Worm (Caenorhabditis elegans) whole organism, early embryonic: ENCODE results near the gene srj-32.
"Not testable (repeated sequence)": the region's sequence is repeated elsewhere in the genome, so short reads cannot be mapped to it uniquely, and the experiment has no call there.

Source experiments
- ama-1 ChIP-seq: fragments of 150-350 bp; optimal IDR thresholded peaks from 2 replicates; lab custom pipeline; 2014
- ceh-13 ChIP-seq: fragments of 200-800 bp; sonication (Bioruptor generic); optimal IDR thresholded peaks from 2 replicates; lab custom pipeline; 2018; ENCODE audit warnings: mild to moderate bottlenecking, missing genetic modification characterization, missing compliant biosample characterization
- ceh-36 ChIP-seq: sonication (generic microtip); optimal IDR thresholded peaks from 2 replicates; lab custom pipeline; 2016; ENCODE audit warnings: missing genetic modification characterization, inconsistent platforms, missing compliant biosample characterization
- ets-7 ChIP-seq: sonication (generic microtip); optimal IDR thresholded peaks from 2 replicates; lab custom pipeline; 2016; ENCODE audit warnings: missing genotype, missing genetic modification characterization, missing compliant biosample characterization
- flt-1 ChIP-seq: fragments of 200-800 bp; sonication (Bioruptor generic); IDR thresholded peaks from 2 replicates; pipeline ENCODE4 v1.3.6; 2022; ENCODE audit warnings: missing genetic modification characterization, missing compliant biosample characterization
- pes-1 ChIP-seq: fragments of 200-800 bp; sonication (Bioruptor generic); IDR thresholded peaks from 2 replicates; pipeline ENCODE4 v1.3.6; 2022; ENCODE audit warnings: missing genetic modification reagents, missing genetic modification characterization, missing compliant biosample characterization
- scrt-1 ChIP-seq: fragments of 200-800 bp; sonication (Bioruptor generic); IDR thresholded peaks from 2 replicates; pipeline ENCODE4 v1.3.6; 2022; ENCODE audit warnings: missing genetic modification characterization, missing compliant biosample characterization
- tbx-11 ChIP-seq: fragments of 200-800 bp; sonication (Bioruptor generic); IDR thresholded peaks from 2 replicates; pipeline ENCODE4 v1.3.6; 2022; ENCODE audit warnings: missing genetic modification characterization, missing compliant biosample characterization
- tbx-37 ChIP-seq: fragments of 200-800 bp; sonication (Bioruptor generic); conservative IDR thresholded peaks from 2 replicates; pipeline ENCODE4 v1.3.6; 2022; ENCODE audit warnings: missing genetic modification reagents, missing genetic modification characterization, missing compliant biosample characterization
- tra-4 ChIP-seq: sonication (generic microtip); optimal IDR thresholded peaks from 2 replicates; lab custom pipeline; 2017; ENCODE audit warnings: missing genetic modification characterization, missing compliant biosample characterization

DNA sequence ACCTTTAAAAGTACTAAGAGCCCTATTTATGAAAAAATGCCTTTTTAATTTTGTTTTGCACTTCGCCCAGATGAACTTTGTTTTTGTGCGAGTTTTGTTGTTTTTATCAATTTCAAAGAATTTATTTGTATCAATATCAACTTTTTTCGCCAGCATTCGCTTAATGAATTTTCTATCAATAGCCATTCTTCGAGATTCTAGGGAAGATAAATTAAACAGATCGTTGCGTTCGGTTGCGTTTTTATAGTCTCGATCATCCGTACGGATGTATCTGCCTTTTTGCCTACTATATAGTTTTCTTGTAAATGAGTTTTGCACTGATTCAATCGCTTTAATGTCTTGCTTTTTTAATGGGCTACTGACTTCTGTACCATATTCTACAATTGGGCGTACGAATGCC, 48.3 kb upstream of the srj-32 start, which contains the start of gene nhr-147:
- TF ChIP-seq ama-1 (lab: Kevin White, UChicago); tbx-37 (GFP tag; lab: Robert Waterston, UW); scrt-1; ets-7; ceh-36 (tag; lab: Kevin White, UChicago); pes-1 (GFP tag; lab: Robert Waterston, UW); tbx-11 (GFP tag; lab: Robert Waterston, UW); flt-1 (GFP tag; lab: Robert Waterston, UW); ceh-13 (GFP tag; lab: Kevin White, UChicago); tra-4: not testable (repeated sequence)
